Worm (Caenorhabditis elegans) whole organism, L4/young adult: Measurements from ENCODE around the gene C14C11.4.
"Not testable (repeated sequence)": the region's sequence is repeated elsewhere in the genome, so short reads cannot be mapped to it uniquely, and the experiment has no call there.

Source experiments
- W03F9.2 ChIP-seq: fragments of 150-350 bp; optimal IDR thresholded peaks from 2 replicates; lab custom pipeline; 2014; ENCODE audit warnings: missing biosample characterization, missing genetic modification characterization
- dao-5 ChIP-seq: sonication (generic microtip); optimal IDR thresholded peaks from 2 replicates; lab custom pipeline; 2016; ENCODE audit warnings: missing genotype, missing genetic modification characterization, moderate library complexity, missing compliant biosample characterization
- him-1 ChIP-seq: sonication (generic microtip); optimal IDR thresholded peaks from 2 replicates; lab custom pipeline; 2016; ENCODE audit warnings: missing genotype, missing genetic modification reagents, missing genetic modification characterization, missing compliant biosample characterization

Gene C14C11.4

ce11 chrV:5653990-5654499 lies 6.6 kb downstream of the C14C11.4 start, which contains the start of gene hex-2:
TSS of gene hex-2 (plus strand) at chrV:5654449.
- TF ChIP-seq him-1 (no peak), dao-5 (tag; lab: Kevin White, UChicago) (no peak), W03F9.2 (tag; lab: Kevin White, UChicago) (no peak)

- TF ChIP-seq him-1: no peak
Observed at ce11 chrV:5660604-5661209, 13.3 kb downstream of the C14C11.4 start, which contains the start of the genes mut-14 and C14C11.2. TSS of gene mut-14 (minus strand) at chrV:5660704. TSS of gene C14C11.2 (plus strand) at chrV:5661159.

ce11 chrV:5663317-5663716 lies 15.9 kb downstream of the C14C11.4 start, which contains the start of gene C14C11.1:
TSS of gene C14C11.1 (plus strand) at chrV:5663617.
- not testable (repeated sequence) for TF ChIP-seq W03F9.2 (tag; lab: Kevin White, UChicago); him-1; dao-5 (tag; lab: Kevin White, UChicago)

- TF ChIP-seq him-1 (no peak), W03F9.2 (tag; lab: Kevin White, UChicago) (no peak), dao-5 (tag; lab: Kevin White, UChicago) (no peak)
Observed at ce11 chrV:5666036-5666729, 18.8 kb downstream of the C14C11.4 start, which contains the start of gene C14C11.7. TSS of gene C14C11.7 (minus strand) at chrV:5666086.

ce11 chrV:5667337-5667736 lies 19.9 kb downstream of the C14C11.4 start:
- no peak for TF ChIP-seq dao-5 (tag; lab: Kevin White, UChicago)
- TF ChIP-seq him-1: no peak
- TF ChIP-seq W03F9.2 (tag; lab: Kevin White, UChicago): peak; percentile 18

- TF ChIP-seq him-1 (no peak), W03F9.2 (tag; lab: Kevin White, UChicago) (no peak), dao-5 (tag; lab: Kevin White, UChicago) (no peak)
Observed at ce11 chrV:5668968-5669367, 21.6 kb downstream of the C14C11.4 start.

ce11 chrV:5672270-5672669 lies 24.9 kb downstream of the C14C11.4 start:
- no peak for TF ChIP-seq him-1
- TF ChIP-seq dao-5 (tag; lab: Kevin White, UChicago): no peak
- no peak for TF ChIP-seq W03F9.2 (tag; lab: Kevin White, UChicago)

ce11 chrV:5676011-5676410 lies 28.6 kb downstream of the C14C11.4 start, which contains the start of gene pqn-13:
TSS of gene pqn-13 (minus strand) at chrV:5676111.
- no peak for TF ChIP-seq W03F9.2 (tag; lab: Kevin White, UChicago)
- TF ChIP-seq dao-5 (tag; lab: Kevin White, UChicago): no peak
- no peak for TF ChIP-seq him-1

ce11 chrV:5677947-5678346 lies 30.5 kb downstream of the C14C11.4 start:
- TF ChIP-seq W03F9.2 (tag; lab: Kevin White, UChicago) (no peak), dao-5 (tag; lab: Kevin White, UChicago) (no peak), him-1 (no peak)

- TF ChIP-seq W03F9.2 (tag; lab: Kevin White, UChicago): no peak
- TF ChIP-seq dao-5 (tag; lab: Kevin White, UChicago): no peak
- no peak for TF ChIP-seq him-1
Observed at ce11 chrV:5682530-5682929, 35.1 kb downstream of the C14C11.4 start, which contains the start of gene prp-39. TSS of gene prp-39 (minus strand) at chrV:5682630.

ce11 chrV:5684534-5684933 lies 37.1 kb downstream of the C14C11.4 start, which contains the start of the genes hmgs-1 and F25B4.4:
TSS of gene hmgs-1 (minus strand) at chrV:5684589.
TSS of gene F25B4.4 (plus strand) at chrV:5684873.
- TF ChIP-seq him-1 (peak; percentile 19), dao-5 (tag; lab: Kevin White, UChicago) (no peak), W03F9.2 (tag; lab: Kevin White, UChicago) (peak; percentile 85)

- TF ChIP-seq dao-5 (tag; lab: Kevin White, UChicago) (no peak), W03F9.2 (tag; lab: Kevin White, UChicago) (no peak), him-1 (no peak)
Observed at ce11 chrV:5687115-5687979, 39.9 kb downstream of the C14C11.4 start, which contains the start of gene F25B4.7. TSS of gene F25B4.7 (minus strand) at chrV:5687226.
